Fruit fly (Drosophila melanogaster) whole organism, embryonic: ENCODE measurements around the gene CG7924.

Experiments
- Ada2b ChIP-seq: fragments of 200-800 bp; sonication (Bioruptor generic); IDR thresholded peaks from 2 replicates; pipeline ENCODE4 v1.3.6; 2022; ENCODE audit warnings: missing biosample characterization, missing genetic modification characterization
- Atf6 ChIP-seq: fragments of 200-800 bp; sonication (Bioruptor generic); IDR thresholded peaks from 2 replicates; pipeline ENCODE4 v1.3.6; 2022; ENCODE audit warnings: missing biosample characterization, missing genetic modification characterization
- CG10209 ChIP-seq: fragments of 200-800 bp; sonication (Bioruptor generic); optimal IDR thresholded peaks from 3 replicates; lab custom pipeline; 2017; ENCODE audit warnings: missing biosample characterization, mild to moderate bottlenecking, missing genetic modification characterization, missing genetic modification reagents
- CG10321 ChIP-seq: fragments of 200-800 bp; sonication (Bioruptor generic); IDR thresholded peaks from 2 replicates; pipeline ENCODE4 v1.3.6; 2022; ENCODE audit warnings: missing biosample characterization, missing genetic modification characterization
- CG11093 ChIP-seq: fragments of 200-800 bp; sonication (Bioruptor generic); IDR thresholded peaks from 3 replicates; pipeline ENCODE4 v1.3.6; 2022; ENCODE audit warnings: missing biosample characterization, missing genetic modification characterization
- CG12155 ChIP-seq: fragments of 200-800 bp; sonication (Bioruptor generic); optimal IDR thresholded peaks from 3 replicates; lab custom pipeline; 2016; ENCODE audit warnings: missing biosample characterization, missing genetic modification characterization
- CG12769 ChIP-seq: fragments of 200-800 bp; sonication (Bioruptor generic); optimal IDR thresholded peaks from 2 replicates; lab custom pipeline; 2019; ENCODE audit warnings: missing biosample characterization, mild to moderate bottlenecking, missing genetic modification characterization, moderate library complexity
- CG14050 ChIP-seq: fragments of 200-800 bp; sonication (Bioruptor generic); IDR thresholded peaks from 3 replicates; pipeline ENCODE4 v1.3.6; 2022; ENCODE audit warnings: missing biosample characterization, missing genetic modification characterization
- CG15514 ChIP-seq: fragments of 200-800 bp; sonication (Bioruptor generic); optimal IDR thresholded peaks from 3 replicates; lab custom pipeline; 2017; ENCODE audit warnings: missing biosample characterization, missing genetic modification characterization, mild to moderate bottlenecking, moderate library complexity, missing genetic modification reagents
- CG15601 ChIP-seq: fragments of 200-800 bp; sonication (Bioruptor generic); optimal IDR thresholded peaks from 3 replicates; lab custom pipeline; 2019; ENCODE audit warnings: missing biosample characterization, mild to moderate bottlenecking, missing genetic modification characterization, moderate library complexity
- CG17361 ChIP-seq: fragments of 200-800 bp; sonication (Bioruptor generic); IDR thresholded peaks from 3 replicates; pipeline ENCODE4 v1.3.6; 2022; ENCODE audit warnings: missing biosample characterization, missing genetic modification characterization
- CG17802 ChIP-seq: fragments of 200-800 bp; sonication (Bioruptor generic); optimal IDR thresholded peaks from 2 replicates; lab custom pipeline; 2018; ENCODE audit warnings: missing biosample characterization, mild to moderate bottlenecking, missing genetic modification characterization, moderate library complexity
- CG18764 ChIP-seq: fragments of 200-800 bp; sonication (Bioruptor generic); optimal IDR thresholded peaks from 3 replicates; lab custom pipeline; 2016; ENCODE audit warnings: missing biosample characterization, missing genetic modification characterization
- CG30020 ChIP-seq: fragments of 200-800 bp; optimal IDR thresholded peaks from 2 replicates; lab custom pipeline; 2019; ENCODE audit warnings: missing biosample characterization, mild to moderate bottlenecking, missing genetic modification characterization, moderate library complexity
- CG31224 ChIP-seq: fragments of 200-800 bp; sonication (Bioruptor generic); IDR thresholded peaks from 2 replicates; pipeline ENCODE4 v1.3.6; 2022; ENCODE audit warnings: missing biosample characterization, missing genetic modification characterization
- CG3726 ChIP-seq: fragments of 200-800 bp; sonication (Bioruptor generic); IDR thresholded peaks from 3 replicates; pipeline ENCODE4, ENCODE4 v1.3.6; 2022; ENCODE audit warnings: missing biosample characterization, missing genetic modification characterization
- CG4424 ChIP-seq: fragments of 200-800 bp; sonication (Bioruptor generic); optimal IDR thresholded peaks from 3 replicates; lab custom pipeline; 2016; ENCODE audit warnings: missing biosample characterization, missing genetic modification characterization
- CG6175 ChIP-seq: fragments of 200-800 bp; sonication (Bioruptor generic); IDR thresholded peaks from 3 replicates; pipeline ENCODE4 v1.3.6; 2022; ENCODE audit warnings: missing biosample characterization, missing genetic modification characterization
- CG6765 ChIP-seq: fragments of 200-800 bp; sonication (Bioruptor generic); optimal IDR thresholded peaks from 3 replicates; lab custom pipeline; 2017; ENCODE audit warnings: missing biosample characterization, mild to moderate bottlenecking, missing genetic modification characterization
- CG6791 ChIP-seq: fragments of 200-800 bp; sonication (Bioruptor generic); IDR thresholded peaks from 3 replicates; pipeline ENCODE4 v1.3.6; 2022; ENCODE audit warnings: missing biosample characterization, missing genetic modification characterization; ENCODE audit not compliant: partially characterized antibody
- CG6813 ChIP-seq: fragments of 200-800 bp; sonication (Bioruptor generic); optimal IDR thresholded peaks from 2 replicates; lab custom pipeline; 2017; ENCODE audit warnings: missing biosample characterization, missing genetic modification characterization, mild to moderate bottlenecking, moderate library complexity, missing genetic modification reagents
- CG7372 ChIP-seq: fragments of 200-800 bp; sonication (Bioruptor generic); IDR thresholded peaks from 2 replicates; pipeline ENCODE4 v1.3.6; 2022; ENCODE audit warnings: missing biosample characterization, missing genetic modification characterization
- CoRest ChIP-seq: fragments of 200-800 bp; sonication (Bioruptor generic); optimal IDR thresholded peaks from 3 replicates; lab custom pipeline; 2018; ENCODE audit warnings: missing biosample characterization, mild to moderate bottlenecking, missing genetic modification characterization, moderate library complexity
- GATAe ChIP-seq: fragments of 200-800 bp; sonication (Bioruptor generic); conservative IDR thresholded peaks from 2 replicates; pipeline ENCODE4 v1.3.6; 2022; ENCODE audit warnings: missing biosample characterization, missing genetic modification characterization
- Gsc ChIP-seq: fragments of 200-800 bp; sonication (Bioruptor generic); IDR thresholded peaks from 2 replicates; pipeline ENCODE4 v1.3.6; 2022; ENCODE audit warnings: missing biosample characterization, missing genetic modification characterization
- HLHmδ ChIP-seq: fragments of 200-800 bp; sonication (Bioruptor generic); optimal IDR thresholded peaks from 2 replicates; lab custom pipeline; 2018; ENCODE audit warnings: missing biosample characterization, mild to moderate bottlenecking, missing genetic modification characterization, moderate library complexity
- Hmr ChIP-seq: fragments of 200-800 bp; sonication (Bioruptor generic); optimal IDR thresholded peaks from 3 replicates; lab custom pipeline; 2017; ENCODE audit warnings: mild to moderate bottlenecking, missing biosample characterization, missing genetic modification reagents, missing genetic modification characterization
- Lim3 ChIP-seq: fragments of 200-800 bp; sonication (Bioruptor generic); IDR thresholded peaks from 2 replicates; pipeline ENCODE4 v1.3.6; 2022; ENCODE audit warnings: missing biosample characterization, missing genetic modification characterization
- NFAT ChIP-seq: fragments of 200-800 bp; sonication (Bioruptor generic); IDR thresholded peaks from 2 replicates; pipeline ENCODE4 v1.3.6; 2022; ENCODE audit warnings: missing biosample characterization, missing genetic modification characterization
- Oaz ChIP-seq: fragments of 200-800 bp; sonication (Bioruptor generic); IDR thresholded peaks from 2 replicates; pipeline ENCODE4 v1.3.6; 2022; ENCODE audit warnings: missing biosample characterization, missing genetic modification characterization
- Spps ChIP-seq: fragments of 200-800 bp; sonication (Bioruptor generic); optimal IDR thresholded peaks from 2 replicates; lab custom pipeline; 2018; ENCODE audit warnings: missing biosample characterization, mild to moderate bottlenecking, missing genetic modification characterization
- bcd ChIP-seq: fragments of 200-800 bp; sonication (Bioruptor generic); optimal IDR thresholded peaks from 2 replicates; lab custom pipeline; 2017; ENCODE audit warnings: missing biosample characterization, mild to moderate bottlenecking, missing genetic modification characterization
- cwo ChIP-seq: fragments of 200-800 bp; sonication (Bioruptor generic); optimal IDR thresholded peaks from 3 replicates; lab custom pipeline; 2017; ENCODE audit warnings: missing biosample characterization, missing genetic modification characterization, mild to moderate bottlenecking, moderate library complexity, missing genetic modification reagents
- dm ChIP-seq: fragments of 200-800 bp; sonication (Bioruptor generic); optimal IDR thresholded peaks from 3 replicates; lab custom pipeline; 2016; ENCODE audit warnings: missing biosample characterization, missing genetic modification characterization
- dysf ChIP-seq: fragments of 200-800 bp; sonication (Bioruptor generic); IDR thresholded peaks from 3 replicates; pipeline ENCODE4 v1.3.6; 2022; ENCODE audit warnings: missing biosample characterization, missing genetic modification characterization
- eve ChIP-seq, 2 experiments: fragments of >200 bp; optimal IDR thresholded peaks; 2 replicates each; lab custom pipeline; 2017; ENCODE audit warnings: missing biosample characterization in 2 of 2, missing genetic modification characterization in 2 of 2
- exex ChIP-seq: fragments of 200-800 bp; sonication (Bioruptor generic); optimal IDR thresholded peaks from 4 replicates; lab custom pipeline; 2018; ENCODE audit warnings: missing biosample characterization, mild to moderate bottlenecking, missing genetic modification characterization, moderate library complexity
- gro ChIP-seq: fragments of 200-800 bp; sonication (Bioruptor generic); optimal IDR thresholded peaks from 2 replicates; lab custom pipeline; 2016; ENCODE audit warnings: missing biosample characterization, missing genetic modification characterization
- h ChIP-seq: fragments of >200 bp; optimal IDR thresholded peaks from 2 replicates; lab custom pipeline; 2017
- hth ChIP-seq: fragments of >200 bp; optimal IDR thresholded peaks from 2 replicates; lab custom pipeline; 2017; ENCODE audit warnings: inconsistent platforms
- jigr1 ChIP-seq: fragments of 200-800 bp; sonication (Bioruptor generic); IDR thresholded peaks from 3 replicates; pipeline ENCODE4 v1.3.6; 2022; ENCODE audit warnings: missing biosample characterization, missing genetic modification characterization
- kah ChIP-seq: fragments of 200-800 bp; sonication (Bioruptor generic); optimal IDR thresholded peaks from 2 replicates; lab custom pipeline; 2018; ENCODE audit warnings: missing biosample characterization, mild to moderate bottlenecking, missing genetic modification characterization
- pita ChIP-seq: fragments of 200-800 bp; sonication (Bioruptor generic); optimal IDR thresholded peaks from 2 replicates; lab custom pipeline; 2017; ENCODE audit warnings: missing biosample characterization, mild to moderate bottlenecking, missing genetic modification characterization
- sima ChIP-seq: fragments of 200-800 bp; sonication (Bioruptor generic); optimal IDR thresholded peaks from 2 replicates; lab custom pipeline; 2016; ENCODE audit warnings: missing biosample characterization, missing genetic modification characterization
- slbo ChIP-seq: fragments of 200-800 bp; sonication (Bioruptor generic); IDR thresholded peaks from 2 replicates; pipeline ENCODE4 v1.3.6; 2022; ENCODE audit warnings: missing biosample characterization, missing genetic modification characterization
- slou ChIP-seq: fragments of 200-800 bp; sonication (Bioruptor generic); optimal IDR thresholded peaks from 3 replicates; lab custom pipeline; 2016; ENCODE audit warnings: missing biosample characterization, missing genetic modification characterization
- sna ChIP-seq: fragments of 200-800 bp; sonication (Bioruptor generic); IDR thresholded peaks from 2 replicates; pipeline ENCODE4 v1.3.6; 2022; ENCODE audit warnings: missing biosample characterization, missing genetic modification characterization; ENCODE audit not compliant: partially characterized antibody
- sob ChIP-seq: fragments of 200-800 bp; sonication (Bioruptor generic); IDR thresholded peaks from 2 replicates; pipeline ENCODE4 v1.3.6; 2022; ENCODE audit warnings: missing biosample characterization, missing genetic modification characterization
- tio ChIP-seq: fragments of 200-800 bp; sonication (Bioruptor generic); optimal IDR thresholded peaks from 2 replicates; lab custom pipeline; 2017; ENCODE audit warnings: missing biosample characterization, missing genetic modification characterization, inconsistent platforms
- toy ChIP-seq: fragments of 200-800 bp; sonication (Bioruptor generic); IDR thresholded peaks from 2 replicates; pipeline ENCODE4 v1.3.6; 2022; ENCODE audit warnings: missing biosample characterization, missing genetic modification characterization
- usp ChIP-seq: fragments of >200 bp; optimal IDR thresholded peaks from 2 replicates; lab custom pipeline; 2017; ENCODE audit warnings: missing biosample characterization, missing genetic modification characterization

CG7924 gene

dm6 chr3L:14189957-14190624 lies 43.2 kb upstream of the CG7924 start (continued):
- TF ChIP-seq sna: no peak
- peak; percentile 69 for TF ChIP-seq CG12769
- peak; percentile 2 for TF ChIP-seq cwo
- TF ChIP-seq sob: peak; percentile 67
- peak; percentile 10 for TF ChIP-seq CG10209 (GFP tag; lab: Kevin White, UChicago)
- peak; percentile 97 for TF ChIP-seq CG15514 (GFP tag; lab: Kevin White, UChicago)
- no peak for TF ChIP-seq CG11093 (GFP tag; lab: Robert Waterston, UW)
- TF ChIP-seq CG6791 (GFP tag; lab: Robert Waterston, UW): peak; percentile 60
- no peak for TF ChIP-seq gro
- TF ChIP-seq kah: no peak
- TF ChIP-seq exex (tag; lab: Kevin White, UChicago): no peak
- no peak for TF ChIP-seq CG3726 (GFP tag; lab: Robert Waterston, UW)
- TF ChIP-seq jigr1 (GFP tag; lab: Robert Waterston, UW): no peak
- no peak for TF ChIP-seq HLHmδ (GFP tag; lab: Kevin White, UChicago)
- no peak for TF ChIP-seq hth (lab: Kevin White, UChicago)
- TF ChIP-seq CG6175 (GFP tag; lab: Robert Waterston, UW): no peak
- 0 out of 2 replicates have a peak, but pooled peaks have one; percentile 16 for TF ChIP-seq Oaz (GFP tag; lab: Robert Waterston, UW)
- no peak for TF ChIP-seq toy (GFP tag; lab: Robert Waterston, UW)
- no peak for TF ChIP-seq sima
- TF ChIP-seq dm (GFP tag; lab: Kevin White, UChicago): no peak
- TF ChIP-seq slou (GFP tag; lab: Kevin White, UChicago): no peak
- TF ChIP-seq CG14050 (GFP tag; lab: Robert Waterston, UW): peak; percentile 66
- no peak for TF ChIP-seq CG31224 (GFP tag; lab: Robert Waterston, UW)
- TF ChIP-seq h (lab: Kevin White, UChicago): no peak
- no peak for TF ChIP-seq Lim3 (GFP tag; lab: Robert Waterston, UW)
- TF ChIP-seq bcd (GFP tag; lab: Kevin White, UChicago): peak; percentile 32
- peak; percentile 80 for TF ChIP-seq pita
- no peak for TF ChIP-seq usp (GFP tag; lab: Kevin White, UChicago)
- TF ChIP-seq CG30020 (tag; lab: Kevin White, UChicago): no peak
- no peak for TF ChIP-seq tio (GFP tag; lab: Kevin White, UChicago)
- TF ChIP-seq CG12155: no peak
- TF ChIP-seq GATAe: no peak
- peak; percentile 44 for TF ChIP-seq CoRest
- peak; percentile 3 for TF ChIP-seq CG6813 (GFP tag; lab: Kevin White, UChicago)
- TF ChIP-seq Spps (tag; lab: Kevin White, UChicago): no peak
- peak; percentile 99 for TF ChIP-seq CG15601 (tag; lab: Kevin White, UChicago)
- TF ChIP-seq Ada2b: peak; percentile 61; the same call in 1 of the 2 replicates
- TF ChIP-seq Gsc (GFP tag; lab: Robert Waterston, UW): no peak
- peak; percentile 64; the same call in 1 of the 2 replicates for TF ChIP-seq CG7372 (GFP tag; lab: Robert Waterston, UW)
- peak; percentile 21 for TF ChIP-seq CG18764
- TF ChIP-seq CG17361 (GFP tag; lab: Robert Waterston, UW): peak; percentile 74
- TF ChIP-seq dysf (GFP tag; lab: Robert Waterston, UW): peak; percentile 77
- TF ChIP-seq Atf6 (GFP tag; lab: Robert Waterston, UW): peak; percentile 80
- no peak for TF ChIP-seq eve (GFP tag; optimal IDR thresholded peaks at IDR 0.05; lab: Kevin White, UChicago)
- TF ChIP-seq CG17802 (tag; lab: Kevin White, UChicago): peak; percentile 73
- peak; percentile 7 for TF ChIP-seq CG4424 (GFP tag; lab: Kevin White, UChicago)
- no peak for TF ChIP-seq CG6765 (GFP tag; lab: Kevin White, UChicago)
- TF ChIP-seq slbo (GFP tag; lab: Robert Waterston, UW): peak; percentile 82
- TF ChIP-seq CG10321: peak; percentile 43; the same call in 1 of the 2 replicates
- no peak; the same call in 1 of the 2 replicates for TF ChIP-seq NFAT (GFP tag; lab: Robert Waterston, UW)
- no peak for TF ChIP-seq Hmr (GFP tag; lab: Kevin White, UChicago)
